Fruit fly (Drosophila melanogaster): ENCODE data around the gene CG13896.

dm6 chr3L:736542-737166, 25.0 kb upstream of the CG13896 start:
- TF ChIP-seq ttk (optimal IDR thresholded peaks at IDR 0.05) (no peak), Sin3A (optimal IDR thresholded peaks at IDR 0.05) (no peak), psq (optimal IDR thresholded peaks at IDR 0.05) (no peak), Myc (optimal IDR thresholded peaks at IDR 0.05) (no peak)
